Fruit fly (Drosophila melanogaster) whole organism, adult: Measurements from ENCODE around the gene CG14352.

ENCODE experiments used
- CG11617 ChIP-seq: fragments of 200-800 bp; sonication (Bioruptor generic); optimal IDR thresholded peaks from 2 replicates; lab custom pipeline; 2017; ENCODE audit warnings: mild to moderate bottlenecking, missing biosample characterization, missing genetic modification reagents, missing genetic modification characterization
- CG12768 ChIP-seq: fragments of 200-800 bp; sonication (Bioruptor generic); optimal IDR thresholded peaks from 2 replicates; lab custom pipeline; 2017; ENCODE audit warnings: missing biosample characterization, missing genetic modification characterization, mild to moderate bottlenecking, moderate library complexity, missing genetic modification reagents
- CG14711 ChIP-seq: fragments of 200-800 bp; sonication (Bioruptor generic); optimal IDR thresholded peaks from 2 replicates; lab custom pipeline; 2018; ENCODE audit warnings: missing biosample characterization, mild to moderate bottlenecking, missing genetic modification characterization, moderate library complexity
- CG1620 ChIP-seq: fragments of 200-800 bp; sonication (Bioruptor generic); optimal IDR thresholded peaks from 2 replicates; lab custom pipeline; 2016; ENCODE audit warnings: missing biosample characterization, missing genetic modification characterization
- CG33017 ChIP-seq: fragments of 200-800 bp; sonication (Bioruptor generic); optimal IDR thresholded peaks from 2 replicates; lab custom pipeline; 2018; ENCODE audit warnings: missing biosample characterization, mild to moderate bottlenecking, missing genetic modification characterization, moderate library complexity
- CG5204 ChIP-seq: fragments of 200-800 bp; sonication (Bioruptor generic); optimal IDR thresholded peaks from 2 replicates; lab custom pipeline; 2016; ENCODE audit warnings: missing biosample characterization, missing genetic modification characterization
- CG7045 ChIP-seq: fragments of 200-800 bp; sonication (Bioruptor generic); optimal IDR thresholded peaks from 2 replicates; lab custom pipeline; 2017; ENCODE audit warnings: missing biosample characterization, mild to moderate bottlenecking, missing genetic modification characterization
- CG7101 ChIP-seq: fragments of 200-800 bp; sonication (Bioruptor generic); optimal IDR thresholded peaks from 2 replicates; lab custom pipeline; 2018; ENCODE audit warnings: missing biosample characterization, mild to moderate bottlenecking, missing genetic modification characterization, moderate library complexity
- Clk ChIP-seq: fragments of 200-800 bp; sonication (Bioruptor generic); optimal IDR thresholded peaks from 2 replicates; lab custom pipeline; 2017; ENCODE audit warnings: missing biosample characterization, missing genetic modification characterization
- Crg-1 ChIP-seq: fragments of 200-800 bp; sonication (Bioruptor generic); optimal IDR thresholded peaks from 2 replicates; lab custom pipeline; 2016; ENCODE audit warnings: missing biosample characterization, missing genetic modification characterization
- Hr96 ChIP-seq: fragments of 200-800 bp; sonication (Bioruptor generic); optimal IDR thresholded peaks from 2 replicates; lab custom pipeline; 2016; ENCODE audit warnings: missing biosample characterization, missing genetic modification characterization
- Mnt ChIP-seq: fragments of 200-800 bp; sonication (Bioruptor generic); optimal IDR thresholded peaks from 2 replicates; lab custom pipeline; 2016; ENCODE audit warnings: missing biosample characterization, mild to moderate bottlenecking, missing genetic modification characterization
- bab1 ChIP-seq: fragments of 200-800 bp; sonication (Bioruptor generic); optimal IDR thresholded peaks from 3 replicates; lab custom pipeline; 2019; ENCODE audit warnings: missing biosample characterization, mild to moderate bottlenecking, missing genetic modification characterization, moderate library complexity
- cic ChIP-seq: fragments of 200-800 bp; sonication (Bioruptor generic); optimal IDR thresholded peaks from 2 replicates; lab custom pipeline; 2017; ENCODE audit warnings: missing biosample characterization, mild to moderate bottlenecking, missing genetic modification characterization, moderate library complexity
- cnc ChIP-seq, 2 experiments: fragments of >200 bp; optimal IDR thresholded peaks; 2 replicates each; lab custom pipeline; 2017
- kay ChIP-seq: fragments of 200-800 bp; sonication (Bioruptor generic); peaks from one replicate; lab custom pipeline; 2016; ENCODE audit warnings: missing biosample characterization, missing genetic modification characterization, borderline replicate concordance
- ovo ChIP-seq: fragments of 200-800 bp; sonication (Bioruptor generic); optimal IDR thresholded peaks from 2 replicates; lab custom pipeline; 2016; ENCODE audit warnings: missing biosample characterization, missing genetic modification characterization
- pad ChIP-seq: fragments of 200-800 bp; sonication (Bioruptor generic); optimal IDR thresholded peaks from 3 replicates; lab custom pipeline; 2017; ENCODE audit warnings: missing biosample characterization, missing genetic modification characterization, mild to moderate bottlenecking, moderate library complexity, missing genetic modification reagents
- tj ChIP-seq: fragments of 200-800 bp; sonication (Bioruptor generic); optimal IDR thresholded peaks from 3 replicates; lab custom pipeline; 2017; ENCODE audit warnings: missing biosample characterization, mild to moderate bottlenecking, missing genetic modification characterization, moderate library complexity
- toe ChIP-seq: fragments of 200-800 bp; sonication (Bioruptor generic); optimal IDR thresholded peaks from 2 replicates; lab custom pipeline; 2016; ENCODE audit warnings: missing biosample characterization, missing genetic modification characterization

Gene CG14352

DNA sequence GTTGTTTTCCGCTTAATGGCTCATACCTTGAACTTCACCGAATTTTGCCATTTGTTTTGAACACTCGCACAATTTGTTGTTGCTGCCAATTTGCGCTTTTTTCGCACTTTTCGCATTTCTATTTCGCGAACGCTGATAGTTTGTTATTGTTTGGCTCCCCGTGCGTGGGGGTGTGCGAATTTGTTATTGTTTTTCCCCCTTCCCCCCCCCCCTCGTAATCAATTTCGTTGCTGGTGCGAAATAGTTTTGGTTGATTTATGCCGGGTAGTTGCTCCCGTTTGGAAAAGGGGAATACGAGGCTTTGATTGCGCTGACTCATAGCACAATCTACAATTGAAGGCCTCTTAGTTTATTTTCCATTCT lies 17.3 kb downstream of the CG14352 start:
- TF ChIP-seq Crg-1 (GFP tag; lab: Kevin White, UChicago): no peak
- TF ChIP-seq Clk (GFP tag; lab: Kevin White, UChicago): no peak
- no peak for TF ChIP-seq CG7045 (GFP tag; lab: Kevin White, UChicago)

DNA sequence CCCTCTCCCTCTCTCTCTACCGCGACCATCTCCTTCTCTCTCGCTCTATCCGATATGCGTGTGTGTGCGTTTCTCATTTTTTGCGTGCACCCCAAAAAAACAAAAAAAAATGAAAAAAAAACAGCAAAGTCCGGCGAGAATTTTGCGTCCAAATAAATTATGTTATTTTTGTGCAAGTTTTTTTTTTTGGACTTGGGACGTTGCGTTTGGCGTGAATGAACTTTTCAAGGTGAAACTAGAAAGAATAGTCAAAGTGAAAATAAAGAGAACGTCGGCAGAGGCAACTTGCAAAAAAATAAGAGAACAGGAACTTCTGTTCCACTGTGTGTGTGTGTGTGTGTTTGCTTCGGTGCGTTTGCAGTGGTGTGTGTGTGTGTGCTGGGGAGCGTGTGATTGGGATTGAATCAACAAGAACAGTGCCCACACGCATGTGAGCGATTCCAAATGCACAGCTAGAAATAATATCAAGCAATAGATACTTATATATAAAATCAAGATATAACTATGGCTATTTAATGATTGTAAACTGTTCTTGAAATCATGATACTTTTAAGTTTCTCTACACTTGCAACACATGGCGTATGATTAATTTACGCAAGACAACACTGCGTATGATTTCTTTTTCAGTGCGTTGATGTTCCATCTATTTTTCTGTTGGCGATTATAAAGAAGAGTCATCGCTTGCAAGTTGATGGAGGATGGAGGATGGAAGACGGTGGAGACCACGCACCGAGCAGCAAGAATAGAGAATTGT lies 18.2 kb downstream of the CG14352 start:
- TF ChIP-seq CG14711 (tag; lab: Kevin White, UChicago) (no peak), tj (GFP tag; lab: Kevin White, UChicago) (no peak), Crg-1 (GFP tag; lab: Kevin White, UChicago) (no peak)

DNA sequence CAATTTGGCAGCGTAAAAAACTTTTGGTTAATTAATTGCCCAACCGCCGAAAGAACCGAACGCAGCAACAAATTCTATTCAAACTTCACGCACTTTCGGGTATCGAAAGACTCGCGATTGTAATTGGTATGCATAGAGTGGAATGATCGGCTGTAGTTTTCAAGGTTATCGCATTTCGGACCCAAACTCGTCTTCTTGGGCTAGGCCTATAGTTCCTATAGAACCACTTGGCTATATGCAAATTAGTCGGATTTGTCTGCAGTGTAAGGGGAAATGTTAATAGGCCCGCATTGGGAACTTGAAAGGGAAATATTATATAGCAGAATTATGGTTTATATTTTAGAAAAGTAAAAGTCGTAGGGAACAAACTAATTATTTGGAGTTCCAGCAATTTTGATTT lies 19.4 kb downstream of the CG14352 start:
- TF ChIP-seq pad (GFP tag; lab: Kevin White, UChicago) (no peak), cnc (optimal IDR thresholded peaks at IDR 0.05; lab: Kevin White, UChicago) (no peak), bab1 (GFP tag; lab: Kevin White, UChicago) (no peak), Mnt (GFP tag; lab: Kevin White, UChicago) (no peak), kay (GFP tag; lab: Kevin White, UChicago) (no peak), CG12768 (GFP tag; lab: Kevin White, UChicago) (no peak), CG11617 (GFP tag; lab: Kevin White, UChicago) (no peak), Hr96 (no peak), CG7045 (GFP tag; lab: Kevin White, UChicago) (no peak), Clk (GFP tag; lab: Kevin White, UChicago) (no peak), CG5204 (no peak), CG1620 (GFP tag; lab: Kevin White, UChicago) (no peak), CG14711 (tag; lab: Kevin White, UChicago) (no peak), CG7101 (tag; lab: Kevin White, UChicago) (no peak), toe (GFP tag; lab: Kevin White, UChicago) (no peak), cic (no peak), tj (GFP tag; lab: Kevin White, UChicago) (no peak), CG33017 (tag; lab: Kevin White, UChicago) (no peak)

DNA sequence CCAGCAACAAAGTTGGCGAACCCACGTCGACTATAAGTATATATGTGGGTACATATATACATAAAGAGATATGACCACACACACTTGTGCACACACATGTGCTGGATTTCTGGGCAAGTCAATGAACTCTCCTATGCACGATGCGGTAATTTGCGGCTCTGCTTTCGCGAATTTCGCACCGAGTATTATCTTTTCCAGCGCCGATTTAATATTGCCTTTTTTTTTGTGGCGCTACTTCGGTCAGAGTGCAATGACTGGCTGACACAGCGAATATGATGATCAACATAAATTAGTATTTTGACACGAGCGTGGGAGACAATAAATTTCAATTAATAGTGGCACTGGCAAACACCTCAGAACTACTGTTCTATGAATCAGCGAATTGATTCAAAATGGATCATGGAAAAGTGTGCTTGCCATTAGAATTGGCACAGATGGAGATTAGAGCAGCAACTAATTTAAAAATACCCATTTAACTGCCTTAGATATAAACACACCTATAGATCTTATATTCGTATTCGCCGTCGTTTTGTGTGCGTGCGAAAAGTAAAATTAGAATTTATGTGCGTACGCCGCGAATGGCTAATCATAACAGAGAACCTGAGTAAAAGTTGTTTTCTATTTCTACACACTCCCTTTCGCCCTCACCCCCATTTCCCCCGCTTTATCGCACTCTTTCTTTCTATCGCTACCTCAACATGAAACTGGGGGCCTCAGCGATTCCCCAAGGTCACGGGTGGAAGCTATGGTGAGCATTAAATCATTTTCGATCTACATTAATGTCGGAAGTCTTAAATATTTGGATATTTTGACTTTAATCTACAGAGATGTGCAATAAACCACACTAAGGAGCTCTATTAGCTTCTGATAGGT lies 20.5 kb downstream of the CG14352 start:
- TF ChIP-seq cnc (optimal IDR thresholded peaks at IDR 0.05; lab: Kevin White, UChicago): no peak
- TF ChIP-seq CG1620 (GFP tag; lab: Kevin White, UChicago): no peak
- TF ChIP-seq bab1 (GFP tag; lab: Kevin White, UChicago): no peak
- no peak for TF ChIP-seq kay (GFP tag; lab: Kevin White, UChicago)
- TF ChIP-seq CG7045 (GFP tag; lab: Kevin White, UChicago): no peak
- no peak for TF ChIP-seq CG33017 (tag; lab: Kevin White, UChicago)
- TF ChIP-seq CG5204: no peak
- TF ChIP-seq tj (GFP tag; lab: Kevin White, UChicago): no peak
- no peak for TF ChIP-seq CG12768 (GFP tag; lab: Kevin White, UChicago)
- TF ChIP-seq CG11617 (GFP tag; lab: Kevin White, UChicago): no peak
- TF ChIP-seq toe (GFP tag; lab: Kevin White, UChicago): no peak
- no peak for TF ChIP-seq Clk (GFP tag; lab: Kevin White, UChicago)
- TF ChIP-seq cic: no peak
- TF ChIP-seq CG7101 (tag; lab: Kevin White, UChicago): no peak
- TF ChIP-seq Mnt (GFP tag; lab: Kevin White, UChicago): no peak
- TF ChIP-seq CG14711 (tag; lab: Kevin White, UChicago): no peak
- no peak for TF ChIP-seq Crg-1 (GFP tag; lab: Kevin White, UChicago)

DNA sequence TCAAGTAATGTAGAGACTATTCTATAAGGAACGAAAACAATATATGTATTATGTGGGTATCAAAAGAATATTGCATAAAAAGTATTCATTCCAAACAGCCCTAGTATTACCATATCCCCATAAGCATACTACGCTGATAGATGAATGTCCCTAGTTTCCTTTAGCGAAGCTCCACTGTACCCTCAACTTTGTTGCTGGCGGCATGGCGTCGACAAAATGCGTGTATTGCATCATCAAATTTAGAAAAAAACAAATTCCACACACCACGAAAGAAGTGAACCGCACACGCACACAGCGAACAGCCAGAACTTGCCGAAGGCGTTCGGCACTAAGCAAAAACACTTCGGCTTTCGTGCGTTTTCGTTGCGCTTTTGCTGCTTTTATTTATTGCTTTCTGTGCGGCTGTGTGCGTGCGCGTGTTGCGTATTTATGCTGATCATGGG lies 21.5 kb downstream of the CG14352 start:
- TF ChIP-seq bab1 (GFP tag; lab: Kevin White, UChicago): no peak
- TF ChIP-seq Mnt (GFP tag; lab: Kevin White, UChicago): no peak
- no peak for TF ChIP-seq CG7101 (tag; lab: Kevin White, UChicago)
- no peak for TF ChIP-seq ovo (GFP tag; lab: Kevin White, UChicago)
- no peak for TF ChIP-seq cnc (optimal IDR thresholded peaks at IDR 0.05; lab: Kevin White, UChicago)

DNA sequence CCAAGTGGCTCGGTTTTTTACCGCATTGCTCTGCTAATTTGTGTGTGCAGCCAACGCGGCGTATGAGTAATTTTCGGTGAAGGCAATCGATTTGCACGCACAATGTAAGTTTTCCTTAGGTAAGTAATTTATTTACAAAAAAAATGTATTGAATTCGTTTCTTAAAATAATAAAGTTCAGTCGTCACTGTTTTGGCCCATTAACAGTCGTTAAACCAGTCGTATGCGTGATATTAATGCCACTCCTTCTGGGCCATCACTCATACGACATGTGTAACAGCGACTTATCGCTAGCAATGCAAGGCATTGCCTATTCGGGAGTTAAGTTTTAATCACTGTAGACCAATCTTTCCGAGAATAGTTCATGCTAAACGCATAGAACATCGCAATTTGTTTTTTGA lies 22.2 kb downstream of the CG14352 start:
- TF ChIP-seq CG7045 (GFP tag; lab: Kevin White, UChicago): no peak
- TF ChIP-seq bab1 (GFP tag; lab: Kevin White, UChicago): no peak
- no peak for TF ChIP-seq Clk (GFP tag; lab: Kevin White, UChicago)
